Worm (Caenorhabditis elegans) whole organism, L2 larva: Measurements from ENCODE around the gene rps-13.

Experiments
- lin-13 ChIP-seq: fragments of 150-350 bp; optimal IDR thresholded peaks from 2 replicates; lab custom pipeline; 2014; ENCODE audit warnings: missing biosample characterization, missing genetic modification reagents, missing genetic modification characterization
- lin-39 ChIP-seq: fragments of 150-350 bp; optimal IDR thresholded peaks from 2 replicates; lab custom pipeline; 2014; ENCODE audit warnings: missing biosample characterization, missing genetic modification reagents, missing genetic modification characterization
- nhr-23 ChIP-seq: fragments of 150-350 bp; optimal IDR thresholded peaks from 2 replicates; lab custom pipeline; 2014; ENCODE audit warnings: missing biosample characterization, missing genetic modification reagents, missing genetic modification characterization

DNA sequence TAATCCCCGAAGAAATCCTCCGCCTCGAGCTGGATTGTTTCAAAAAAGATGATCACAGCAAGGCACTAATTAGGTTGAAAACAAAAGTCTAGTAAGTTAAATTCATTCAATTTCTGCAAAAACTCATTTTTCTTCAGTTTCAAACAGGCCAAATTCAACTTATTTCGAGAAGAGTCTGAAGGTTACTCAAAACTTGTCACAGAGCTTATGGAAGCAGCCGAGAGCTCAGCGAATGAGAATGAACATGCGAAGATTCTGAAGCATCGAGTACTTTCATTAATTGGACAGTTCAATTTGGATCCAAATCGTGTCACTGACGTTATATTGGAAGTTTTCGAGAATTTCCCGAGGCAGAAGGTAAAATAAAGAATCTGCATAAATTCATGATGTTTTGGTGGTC is 6.3 kb downstream of the rps-13 start:
- TF ChIP-seq lin-39 (tag; lab: Kevin White, UChicago), result no peak
- no peak for TF ChIP-seq lin-13 (GFP tag; lab: Kevin White, UChicago)
- no peak for TF ChIP-seq nhr-23 (tag; lab: Kevin White, UChicago)
